Worm (Caenorhabditis elegans): ENCODE data around the gene C33D3.4.

C33D3.4 gene

ce11 chrX:10480563-10481290 is 8.1 kb upstream of the C33D3.4 start, which contains the start of gene elt-2 (continued):
- TF ChIP-seq mxl-3 (GFP tag; optimal IDR thresholded peaks at IDR 0.05) (peak; percentile 15), nhr-25 (tag; optimal IDR thresholded peaks at IDR 0.05; ENCODE audit: borderline replicate concordance, insufficient read depth) (no peak), ctbp-1 (GFP tag; IDR thresholded peaks at IDR 0.05) (no peak), ceh-20 (GFP tag; IDR thresholded peaks at IDR 0.05) (0 out of 2 replicates have a peak, but pooled peaks have one; percentile 46), nhr-10 (tag; optimal IDR thresholded peaks at IDR 0.05) (peak; percentile 31), lir-3 (tag; optimal IDR thresholded peaks at IDR 0.05) (no peak)

DNA sequence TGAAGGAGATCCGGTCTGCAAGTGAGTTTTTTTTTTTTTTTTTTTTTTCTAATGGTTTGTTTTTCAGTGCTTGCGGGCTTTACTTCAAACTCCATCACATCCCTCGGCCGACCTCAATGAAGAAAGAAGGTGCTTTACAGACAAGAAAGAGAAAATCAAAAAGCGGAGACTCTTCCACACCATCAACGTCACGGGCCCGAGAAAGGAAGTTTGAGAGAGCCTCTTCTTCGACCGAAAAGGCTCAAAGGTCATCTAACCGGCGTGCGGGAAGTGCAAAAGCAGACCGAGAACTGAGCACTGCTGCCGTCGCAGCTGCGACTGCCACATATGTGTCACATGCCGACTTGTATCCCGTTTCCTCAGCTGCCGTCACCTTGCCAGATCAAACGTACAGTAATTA is 6.6 kb upstream of the C33D3.4 start:
- TF ChIP-seq aha-1 (tag) (peak; percentile 85), T20F7.1 (GFP tag; optimal IDR thresholded peaks at IDR 0.05) (no peak)

ce11 chrX:10485300-10485755 is 3.5 kb upstream of the C33D3.4 start, which contains the start of gene C33D3.3:
TSS of gene C33D3.3 (plus strand) at chrX:10485350.
- TF ChIP-seq duxl-1 (tag; optimal IDR thresholded peaks at IDR 0.05; ENCODE audit: poor library complexity) (no peak), T26A8.4 (GFP tag; IDR thresholded peaks at IDR 0.05) (no peak), unc-62 (GFP tag; optimal IDR thresholded peaks at IDR 0.05 in 1 of 2) (peak in 1 of 2 experiments; percentile 63), unc-62 (tag; optimal IDR thresholded peaks at IDR 0.05) (no peak), zfp-3 (GFP tag; conservative IDR thresholded peaks at IDR 0.05) (no peak), aha-1 (tag) (peak; percentile 95)

ce11 chrX:10491044-10491443 is 2.2 kb downstream of the C33D3.4 start, which contains the start of gene C33D3.5:
TSS of gene C33D3.5 (plus strand) at chrX:10491344.
- TF ChIP-seq dmd-9 (GFP tag; IDR thresholded peaks at IDR 0.05), result no peak
- TF ChIP-seq R02D3.7 (tag; optimal IDR thresholded peaks at IDR 0.05), result no peak

- TF ChIP-seq zfp-2 (tag; optimal IDR thresholded peaks at IDR 0.05), result no peak
- no peak for TF ChIP-seq mxl-3 (GFP tag; optimal IDR thresholded peaks at IDR 0.05)
- TF ChIP-seq Y105C5A.15 (GFP tag; IDR thresholded peaks at IDR 0.05), result no peak
- TF ChIP-seq dmd-9 (GFP tag; IDR thresholded peaks at IDR 0.05), result no peak
- no peak for TF ChIP-seq tra-1 (GFP tag; IDR thresholded peaks at IDR 0.05)
- TF ChIP-seq aha-1 (tag), result peak; percentile 78
- TF ChIP-seq unc-62 (GFP tag; optimal IDR thresholded peaks at IDR 0.05 in 1 of 2), result peak in 1 of 2 experiments; percentile 96
- no peak for TF ChIP-seq unc-62 (tag; optimal IDR thresholded peaks at IDR 0.05)
- TF ChIP-seq spr-1 (tag; optimal IDR thresholded peaks at IDR 0.05), result no peak
These were observed 3.1 kb downstream of the C33D3.4 start for ce11 chrX:10491875-10492523.

- TF ChIP-seq ceh-20 (GFP tag; IDR thresholded peaks at IDR 0.05), result no peak
- no peak for TF ChIP-seq mdt-29 (GFP tag; IDR thresholded peaks at IDR 0.05)
- no peak for TF ChIP-seq rbr-2 (tag; optimal IDR thresholded peaks at IDR 0.05)
- TF ChIP-seq aly-2 (tag; optimal IDR thresholded peaks at IDR 0.05), result no peak
- no peak for TF ChIP-seq hlh-11 (tag; optimal IDR thresholded peaks at IDR 0.05)
- TF ChIP-seq set-16 (GFP tag; IDR thresholded peaks at IDR 0.05), result no peak
- TF ChIP-seq dpl-1 (GFP tag; optimal IDR thresholded peaks at IDR 0.05), result no peak
- no peak for TF ChIP-seq ztf-7 (tag; optimal IDR thresholded peaks at IDR 0.05)
- TF ChIP-seq jun-1 (tag; optimal IDR thresholded peaks at IDR 0.05), result no peak
- no peak for TF ChIP-seq nhr-76 (tag; optimal IDR thresholded peaks at IDR 0.05)
- no peak for TF ChIP-seq unc-62 (GFP tag; optimal IDR thresholded peaks at IDR 0.05 in 1 of 2)
- no peak for TF ChIP-seq unc-62 (tag; optimal IDR thresholded peaks at IDR 0.05)
- no peak for TF ChIP-seq nhr-237 (tag; optimal IDR thresholded peaks at IDR 0.05)
- no peak for TF ChIP-seq snpc-1.2 (GFP tag; IDR thresholded peaks at IDR 0.05)
- no peak for TF ChIP-seq F44E2.7 (GFP tag; IDR thresholded peaks at IDR 0.05)
- no peak for TF ChIP-seq daf-12 (tag; optimal IDR thresholded peaks at IDR 0.05)
- TF ChIP-seq F37D6.2 (tag; optimal IDR thresholded peaks at IDR 0.05), result no peak
These were observed 10.7 kb downstream of the C33D3.4 start, which contains the start of gene vab-3 for ce11 chrX:10499590-10499989. TSS of gene vab-3 (plus strand) at chrX:10499890.

All from whole organism, L4 larva.